Worm (Caenorhabditis elegans): ENCODE measurements around the gene dkc-1.

Gene dkc-1

ce11 chrIII:10719057-10719456 lies 29.2 kb upstream of the dkc-1 start:
- TF ChIP-seq nfya-2 (GFP tag; IDR thresholded peaks at IDR 0.05) (no peak), B0261.1 (tag; optimal IDR thresholded peaks at IDR 0.05) (no peak), F52B5.7 (tag; optimal IDR thresholded peaks at IDR 0.05) (no peak), ztf-28 (GFP tag; IDR thresholded peaks at IDR 0.05) (no peak), gei-17 (GFP tag; optimal IDR thresholded peaks at IDR 0.05) (no peak), ceh-27 (GFP tag; optimal IDR thresholded peaks at IDR 0.05) (no peak), hrde-1 (tag; optimal IDR thresholded peaks at IDR 0.05; ENCODE audit: borderline replicate concordance) (no peak), pbrm-1 (GFP tag; IDR thresholded peaks at IDR 0.05) (0 out of 2 replicates have a peak, but pooled peaks have one; percentile 9), F39B2.1 (GFP tag; IDR thresholded peaks at IDR 0.05) (no peak), dpff-1 (tag; optimal IDR thresholded peaks at IDR 0.05) (no peak), akir-1 (GFP tag; optimal IDR thresholded peaks at IDR 0.05) (no peak), chd-7 (tag; optimal IDR thresholded peaks at IDR 0.05) (peak; percentile 38), madf-6 (GFP tag; IDR thresholded peaks at IDR 0.05) (no peak), ztf-22 (GFP tag; optimal IDR thresholded peaks at IDR 0.05) (no peak), ztf-18 (tag; optimal IDR thresholded peaks at IDR 0.05) (no peak), madf-10 (tag; optimal IDR thresholded peaks at IDR 0.05) (no peak), nhr-90 (tag; optimal IDR thresholded peaks at IDR 0.05) (no peak), sea-2 (GFP tag; IDR thresholded peaks at IDR 0.05) (no peak), nhr-179 (tag; optimal IDR thresholded peaks at IDR 0.05) (no peak), Y95B8A.8 (GFP tag; IDR thresholded peaks at IDR 0.05) (no peak), lin-40 (tag; optimal IDR thresholded peaks at IDR 0.05) (peak; percentile 11), snpc-1.3 (tag; optimal IDR thresholded peaks at IDR 0.05; ENCODE audit: insufficient read depth) (no peak), ama-1 (optimal IDR thresholded peaks at IDR 0.05) (peak; percentile 52), ama-1 (GFP tag; optimal IDR thresholded peaks at IDR 0.05) (no peak), nfyb-1 (GFP tag; IDR thresholded peaks at IDR 0.05) (peak; percentile 24), mel-28 (tag; optimal IDR thresholded peaks at IDR 0.05; ENCODE audit: borderline replicate concordance) (no peak), attf-6 (GFP tag; IDR thresholded peaks at IDR 0.05) (no peak), bed-1 (GFP tag; IDR thresholded peaks at IDR 0.05) (no peak), nhr-120 (GFP tag; IDR thresholded peaks at IDR 0.05) (no peak), mcd-1 (GFP tag; IDR thresholded peaks at IDR 0.05) (0 out of 2 replicates have a peak, but pooled peaks have one; percentile 20), ekl-4 (GFP tag; IDR thresholded peaks at IDR 0.05) (0 out of 2 replicates have a peak, but pooled peaks have one; percentile 22), F33H1.4 (GFP tag; IDR thresholded peaks at IDR 0.05) (no peak), unc-130 (GFP tag; optimal IDR thresholded peaks at IDR 0.05) (no peak), lsy-27 (tag; optimal IDR thresholded peaks at IDR 0.05; ENCODE audit: borderline replicate concordance, insufficient read depth) (no peak), ceh-100 (GFP tag; IDR thresholded peaks at IDR 0.05) (no peak), nhr-80 (tag; optimal IDR thresholded peaks at IDR 0.05) (peak; percentile 32), ztf-25 (GFP tag; IDR thresholded peaks at IDR 0.05) (no peak), xnd-1 (tag; optimal IDR thresholded peaks at IDR 0.05) (no peak), dpl-1 (GFP tag; optimal IDR thresholded peaks at IDR 0.05) (no peak), snpc-4 (GFP tag; optimal IDR thresholded peaks at IDR 0.05) (no peak), snpc-4 (tag; optimal IDR thresholded peaks at IDR 0.05) (no peak), let-526 (GFP tag; IDR thresholded peaks at IDR 0.05) (no peak), tbx-9 (tag; optimal IDR thresholded peaks at IDR 0.05; ENCODE audit: borderline replicate concordance) (no peak), nfya-1 (tag; optimal IDR thresholded peaks at IDR 0.05; ENCODE audit: borderline replicate concordance, insufficient read depth) (no peak), K11D2.4 (GFP tag; IDR thresholded peaks at IDR 0.05) (no peak), B0035.1 (tag; optimal IDR thresholded peaks at IDR 0.05) (no peak), lin-35 (GFP tag; optimal IDR thresholded peaks at IDR 0.05) (no peak), F57C9.4 (tag; optimal IDR thresholded peaks at IDR 0.05) (no peak), T26A5.8 (tag; optimal IDR thresholded peaks at IDR 0.05) (no peak), lag-1 (GFP tag; IDR thresholded peaks at IDR 0.05) (no peak)
